Worm (Caenorhabditis elegans) whole organism, early embryonic: ENCODE data around the gene clp-9.

Experiments
- ama-1 ChIP-seq: fragments of 150-350 bp; optimal IDR thresholded peaks from 2 replicates; lab custom pipeline; 2014
- ceh-13 ChIP-seq: fragments of 200-800 bp; sonication (Bioruptor generic); optimal IDR thresholded peaks from 2 replicates; lab custom pipeline; 2018; ENCODE audit warnings: mild to moderate bottlenecking, missing genetic modification characterization, missing compliant biosample characterization
- flt-1 ChIP-seq: fragments of 200-800 bp; sonication (Bioruptor generic); IDR thresholded peaks from 2 replicates; pipeline ENCODE4 v1.3.6; 2022; ENCODE audit warnings: missing genetic modification characterization, missing compliant biosample characterization
- hmbx-1 ChIP-seq: sonication (generic microtip); optimal IDR thresholded peaks from 2 replicates; lab custom pipeline; 2016; ENCODE audit warnings: mild to moderate bottlenecking, missing genetic modification characterization, missing compliant biosample characterization
- tbx-37 ChIP-seq: fragments of 200-800 bp; sonication (Bioruptor generic); conservative IDR thresholded peaks from 2 replicates; pipeline ENCODE4 v1.3.6; 2022; ENCODE audit warnings: missing genetic modification reagents, missing genetic modification characterization, missing compliant biosample characterization
- tra-4 ChIP-seq: sonication (generic microtip); optimal IDR thresholded peaks from 2 replicates; lab custom pipeline; 2017; ENCODE audit warnings: missing genetic modification characterization, missing compliant biosample characterization

ce11 chrV:9925647-9926046, 39.9 kb upstream of the clp-9 start:
- no peak for TF ChIP-seq hmbx-1 (tag; lab: Kevin White, UChicago)
- no peak for TF ChIP-seq tra-4 (tag; lab: Kevin White, UChicago)
- TF ChIP-seq flt-1 (GFP tag; lab: Robert Waterston, UW): no peak
- no peak for TF ChIP-seq tbx-37 (GFP tag; lab: Robert Waterston, UW)
- no peak for TF ChIP-seq ama-1 (lab: Kevin White, UChicago)
- no peak for TF ChIP-seq ceh-13 (GFP tag; lab: Kevin White, UChicago)
